Fruit fly (Drosophila melanogaster) whole organism, embryonic: ENCODE data around the gene tai.

Experiments used
- Antp ChIP-seq: fragments of 200-800 bp; sonication (Bioruptor generic); optimal IDR thresholded peaks from 3 replicates; lab custom pipeline; 2016; ENCODE audit warnings: missing biosample characterization, missing genetic modification characterization
- Atf6 ChIP-seq: fragments of 200-800 bp; sonication (Bioruptor generic); IDR thresholded peaks from 2 replicates; pipeline ENCODE4 v1.3.6; 2022; ENCODE audit warnings: missing biosample characterization, missing genetic modification characterization
- CG11504 ChIP-seq: fragments of 200-800 bp; sonication (Bioruptor generic); optimal IDR thresholded peaks from 3 replicates; lab custom pipeline; 2019; ENCODE audit warnings: missing biosample characterization, mild to moderate bottlenecking, missing genetic modification characterization, moderate library complexity
- CG12299 ChIP-seq: fragments of 200-800 bp; sonication (Bioruptor generic); optimal IDR thresholded peaks from 2 replicates; lab custom pipeline; 2018; ENCODE audit warnings: missing biosample characterization, mild to moderate bottlenecking, missing genetic modification characterization
- CG14014 ChIP-seq: fragments of 200-800 bp; sonication (Bioruptor generic); IDR thresholded peaks from 2 replicates; pipeline ENCODE4 v1.3.6; 2022; ENCODE audit warnings: missing biosample characterization, missing genetic modification characterization
- CG14667 ChIP-seq: fragments of 200-800 bp; sonication (Bioruptor generic); IDR thresholded peaks from 2 replicates; pipeline ENCODE4 v1.3.6; 2022; ENCODE audit warnings: missing biosample characterization, missing genetic modification characterization
- CG15269 ChIP-seq: fragments of 200-800 bp; sonication (Bioruptor generic); optimal IDR thresholded peaks from 2 replicates; lab custom pipeline; 2018; ENCODE audit warnings: missing biosample characterization, mild to moderate bottlenecking, missing genetic modification characterization, moderate library complexity
- CG16813 ChIP-seq: fragments of 200-800 bp; sonication (Bioruptor generic); IDR thresholded peaks from 3 replicates; pipeline ENCODE4 v1.3.6; 2022; ENCODE audit warnings: missing biosample characterization, missing genetic modification characterization; ENCODE audit not compliant: partially characterized antibody
- CG16815 ChIP-seq: fragments of 200-800 bp; sonication (Bioruptor generic); optimal IDR thresholded peaks from 3 replicates; lab custom pipeline; 2017; ENCODE audit warnings: missing biosample characterization, mild to moderate bottlenecking, missing genetic modification characterization
- CG17829 ChIP-seq: fragments of 200-800 bp; optimal IDR thresholded peaks from 2 replicates; lab custom pipeline; 2019; ENCODE audit warnings: missing biosample characterization, mild to moderate bottlenecking, missing genetic modification characterization, moderate library complexity
- CG2116 ChIP-seq: fragments of 200-800 bp; sonication (Bioruptor generic); optimal IDR thresholded peaks from 3 replicates; lab custom pipeline; 2018; ENCODE audit warnings: missing biosample characterization, mild to moderate bottlenecking, missing genetic modification characterization
- CG30431 ChIP-seq: fragments of 200-800 bp; sonication (Bioruptor generic); optimal IDR thresholded peaks from 2 replicates; lab custom pipeline; 2017; ENCODE audit warnings: missing biosample characterization, missing genetic modification characterization
- CG3065 ChIP-seq: fragments of 200-800 bp; sonication (Bioruptor generic); optimal IDR thresholded peaks from 2 replicates; lab custom pipeline; 2016; ENCODE audit warnings: missing biosample characterization, missing genetic modification characterization
- CG3407 ChIP-seq: fragments of 200-800 bp; sonication (Bioruptor generic); optimal IDR thresholded peaks from 2 replicates; lab custom pipeline; 2018; ENCODE audit warnings: missing biosample characterization, mild to moderate bottlenecking, missing genetic modification characterization
- CG34422 ChIP-seq: fragments of 200-800 bp; sonication (Bioruptor generic); IDR thresholded peaks from 3 replicates; pipeline ENCODE4 v1.3.6; 2022; ENCODE audit warnings: missing biosample characterization, missing genetic modification characterization
- CG4282 ChIP-seq: fragments of 200-800 bp; sonication (Bioruptor generic); optimal IDR thresholded peaks from 2 replicates; lab custom pipeline; 2016; ENCODE audit warnings: missing biosample characterization, missing genetic modification characterization
- CG5953 ChIP-seq: fragments of 200-800 bp; sonication (Bioruptor generic); IDR thresholded peaks from 2 replicates; pipeline ENCODE4 v1.3.6; 2022; ENCODE audit warnings: missing biosample characterization, missing genetic modification characterization
- CG6254 ChIP-seq: fragments of 200-800 bp; sonication (Bioruptor generic); optimal IDR thresholded peaks from 3 replicates; lab custom pipeline; 2017; ENCODE audit warnings: mild to moderate bottlenecking, missing biosample characterization, missing genetic modification reagents, missing genetic modification characterization
- CG7963 ChIP-seq: fragments of 200-800 bp; sonication (Bioruptor generic); IDR thresholded peaks from 3 replicates; pipeline ENCODE4 v1.3.6; 2022; ENCODE audit warnings: missing biosample characterization, missing genetic modification characterization; ENCODE audit not compliant: partially characterized antibody
- CG8359 ChIP-seq: fragments of 200-800 bp; sonication (Bioruptor generic); optimal IDR thresholded peaks from 2 replicates; lab custom pipeline; 2017; ENCODE audit warnings: missing biosample characterization, mild to moderate bottlenecking, missing genetic modification characterization, borderline replicate concordance
- CG9215 ChIP-seq: fragments of 200-800 bp; sonication (Bioruptor generic); IDR thresholded peaks from 2 replicates; pipeline ENCODE4 v1.3.6; 2022; ENCODE audit warnings: missing biosample characterization, missing genetic modification characterization
- CHES-1-like ChIP-seq: fragments of 200-800 bp; sonication (Bioruptor generic); optimal IDR thresholded peaks from 2 replicates; lab custom pipeline; 2016; ENCODE audit warnings: missing biosample characterization, missing genetic modification characterization
- CkIIα-i1 ChIP-seq: fragments of 200-800 bp; sonication (Bioruptor generic); IDR thresholded peaks from 2 replicates; pipeline ENCODE4 v1.3.6; 2022; ENCODE audit warnings: missing biosample characterization, missing genetic modification characterization
- Dll ChIP-seq: fragments of 200-800 bp; sonication (Bioruptor generic); IDR thresholded peaks from 4 replicates; pipeline ENCODE4 v1.3.6; 2022; ENCODE audit warnings: missing biosample characterization, missing genetic modification characterization; ENCODE audit not compliant: partially characterized antibody
- Doc3 ChIP-seq: fragments of 200-800 bp; sonication (Bioruptor generic); IDR thresholded peaks from 3 replicates; pipeline ENCODE4 v1.3.6; 2022; ENCODE audit warnings: missing biosample characterization, missing genetic modification characterization; ENCODE audit not compliant: partially characterized antibody
- Lhr ChIP-seq: fragments of 200-800 bp; sonication (Bioruptor generic); optimal IDR thresholded peaks from 3 replicates; lab custom pipeline; 2017; ENCODE audit warnings: mild to moderate bottlenecking, missing biosample characterization, missing genetic modification reagents, missing genetic modification characterization
- Med ChIP-seq: fragments of 200-800 bp; sonication (Bioruptor generic); peaks from one replicate; lab custom pipeline; 2016; ENCODE audit warnings: missing biosample characterization, missing genetic modification characterization, mild to moderate bottlenecking, inconsistent platforms, moderate library complexity
- NC2α ChIP-seq: fragments of 200-800 bp; sonication (Bioruptor generic); optimal IDR thresholded peaks from 2 replicates; lab custom pipeline; 2016; ENCODE audit warnings: missing biosample characterization, missing genetic modification characterization
- Nf-YC ChIP-seq: fragments of 200-800 bp; optimal IDR thresholded peaks from 3 replicates; lab custom pipeline; 2019; ENCODE audit warnings: missing biosample characterization, mild to moderate bottlenecking, missing genetic modification characterization, moderate library complexity
- Optix ChIP-seq: fragments of 200-800 bp; sonication (Bioruptor generic); IDR thresholded peaks from 3 replicates; pipeline ENCODE4 v1.3.6; 2022; ENCODE audit warnings: missing biosample characterization, missing genetic modification characterization
- Sin3A ChIP-seq: fragments of >200 bp; optimal IDR thresholded peaks from 2 replicates; lab custom pipeline; 2018
- Stat92E ChIP-seq, 3 experiments: fragments of >200 bp in 2 of 3; fragments of 200-800 bp in 1 of 3; sonication (Bioruptor generic) in 1 of 3; optimal IDR thresholded peaks; 2 replicates each; lab custom pipeline; 2017 to 2019; ENCODE audit warnings: missing biosample characterization in 3 of 3, missing genetic modification characterization in 3 of 3, mild to moderate bottlenecking in 1 of 3, moderate library complexity in 1 of 3
- ap ChIP-seq: fragments of 200-800 bp; sonication (Bioruptor generic); IDR thresholded peaks from 2 replicates; pipeline ENCODE4 v1.3.6; 2022; ENCODE audit warnings: missing biosample characterization, missing genetic modification characterization
- ase ChIP-seq: fragments of 200-800 bp; sonication (Bioruptor generic); IDR thresholded peaks from 3 replicates; pipeline ENCODE4 v1.3.6; 2022; ENCODE audit warnings: missing biosample characterization, missing genetic modification characterization
- bigmax ChIP-seq: fragments of 200-800 bp; sonication (Bioruptor generic); optimal IDR thresholded peaks from 2 replicates; lab custom pipeline; 2018; ENCODE audit warnings: missing biosample characterization, mild to moderate bottlenecking, missing genetic modification characterization
- crol ChIP-seq: fragments of 200-800 bp; sonication (Bioruptor generic); IDR thresholded peaks from 2 replicates; pipeline ENCODE4 v1.3.6; 2022; ENCODE audit warnings: missing biosample characterization, missing genetic modification characterization
- dati ChIP-seq: fragments of 200-800 bp; sonication (Bioruptor generic); IDR thresholded peaks from 2 replicates; pipeline ENCODE4 v1.3.6; 2022; ENCODE audit warnings: missing biosample characterization, missing genetic modification characterization
- gsb ChIP-seq: fragments of 200-800 bp; sonication (Bioruptor generic); IDR thresholded peaks from 2 replicates; pipeline ENCODE4 v1.3.6; 2022; ENCODE audit warnings: missing biosample characterization, missing genetic modification characterization
- jing ChIP-seq: fragments of 200-800 bp; sonication (Bioruptor generic); optimal IDR thresholded peaks from 2 replicates; lab custom pipeline; 2018; ENCODE audit warnings: missing biosample characterization, mild to moderate bottlenecking, missing genetic modification characterization
- mam ChIP-seq: fragments of 200-800 bp; sonication (Bioruptor generic); optimal IDR thresholded peaks from 3 replicates; lab custom pipeline; 2016; ENCODE audit warnings: missing biosample characterization, missing genetic modification characterization
- pb ChIP-seq: fragments of 200-800 bp; sonication (Bioruptor generic); optimal IDR thresholded peaks from 3 replicates; lab custom pipeline; 2016; ENCODE audit warnings: missing biosample characterization, missing genetic modification characterization
- prd ChIP-seq, 3 experiments: fragments of >200 bp in 2 of 3; fragments of 200-800 bp in 1 of 3; sonication (Bioruptor generic) in 1 of 3; optimal IDR thresholded peaks in 2 of 3; IDR thresholded peaks in 1 of 3; 2 replicates in 2 of 3; 3 replicates in 1 of 3; pipeline versions ENCODE4 v1.3.6 to Lab custom; 2017 to 2022; ENCODE audit warnings: missing biosample characterization in 1 of 3, missing genetic modification characterization in 1 of 3
- pum ChIP-seq: fragments of 200-800 bp; sonication (Bioruptor generic); optimal IDR thresholded peaks from 2 replicates; lab custom pipeline; 2016; ENCODE audit warnings: missing biosample characterization, missing genetic modification characterization
- sens-2 ChIP-seq: fragments of 200-800 bp; sonication (Bioruptor generic); IDR thresholded peaks from 2 replicates; pipeline ENCODE4 v1.3.6; 2022; ENCODE audit warnings: missing biosample characterization, missing genetic modification characterization
- slbo ChIP-seq: fragments of 200-800 bp; sonication (Bioruptor generic); IDR thresholded peaks from 2 replicates; pipeline ENCODE4 v1.3.6; 2022; ENCODE audit warnings: missing biosample characterization, missing genetic modification characterization
- sqz ChIP-seq: fragments of 200-800 bp; sonication (Bioruptor generic); optimal IDR thresholded peaks from 3 replicates; lab custom pipeline; 2018; ENCODE audit warnings: missing biosample characterization, mild to moderate bottlenecking, missing genetic modification characterization
- tio ChIP-seq: fragments of 200-800 bp; sonication (Bioruptor generic); optimal IDR thresholded peaks from 2 replicates; lab custom pipeline; 2017; ENCODE audit warnings: missing biosample characterization, missing genetic modification characterization, inconsistent platforms
- trem ChIP-seq: fragments of 200-800 bp; optimal IDR thresholded peaks from 3 replicates; lab custom pipeline; 2019; ENCODE audit warnings: missing biosample characterization, mild to moderate bottlenecking, missing genetic modification characterization, moderate library complexity
- vfl ChIP-seq: fragments of 200-800 bp; sonication (Bioruptor generic); optimal IDR thresholded peaks from 2 replicates; lab custom pipeline; 2016; ENCODE audit warnings: missing biosample characterization, missing genetic modification characterization
- vvl ChIP-seq: fragments of 200-800 bp; sonication (Bioruptor generic); IDR thresholded peaks from 2 replicates; pipeline ENCODE4 v1.3.6; 2022; ENCODE audit warnings: missing biosample characterization, missing genetic modification characterization
- wdn ChIP-seq: fragments of 200-800 bp; sonication (Bioruptor generic); IDR thresholded peaks from 2 replicates; pipeline ENCODE4 v1.3.6; 2022; ENCODE audit warnings: missing biosample characterization, missing genetic modification characterization
- yki ChIP-seq: fragments of >200 bp; optimal IDR thresholded peaks from 3 replicates; lab custom pipeline; 2018

The tai gene

DNA sequence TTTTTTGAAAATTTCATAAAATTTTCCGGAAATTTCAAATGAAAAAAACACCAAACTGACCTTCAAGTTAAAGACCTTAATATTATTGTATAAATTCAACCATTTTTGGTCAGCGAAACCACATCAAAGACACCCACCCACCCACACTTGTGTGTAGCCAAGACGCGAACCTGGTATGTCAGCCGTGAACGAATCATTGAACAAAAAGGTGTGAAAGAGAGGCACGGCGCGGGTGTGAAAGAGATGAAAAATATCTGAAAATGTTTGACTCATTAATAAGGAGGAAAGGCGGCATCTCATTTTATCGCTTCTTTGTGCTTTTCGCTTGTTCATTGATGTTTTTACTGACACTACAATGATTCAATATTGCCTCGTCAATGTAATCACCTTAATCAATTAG is 8.2 kb upstream of the tai start (continued):
- TF ChIP-seq crol, result 0 out of 2 replicates have a peak, but pooled peaks have one; percentile 14
- no peak for TF ChIP-seq CG16815 (GFP tag; lab: Kevin White, UChicago)
- TF ChIP-seq bigmax (GFP tag; lab: Kevin White, UChicago), result peak; percentile 5
- TF ChIP-seq CG12299, result no peak
- no peak for TF ChIP-seq Optix (GFP tag; lab: Robert Waterston, UW)
- no peak for TF ChIP-seq CG34422
- no peak for TF ChIP-seq ap (GFP tag; lab: Robert Waterston, UW)
- no peak for TF ChIP-seq yki (lab: Kevin White, UChicago)
- no peak for TF ChIP-seq Dll
- TF ChIP-seq Nf-YC, result peak; percentile 39
- TF ChIP-seq pb (GFP tag; lab: Kevin White, UChicago), result no peak
- no peak for TF ChIP-seq gsb (GFP tag; lab: Robert Waterston, UW)
- TF ChIP-seq CG14667 (GFP tag; lab: Robert Waterston, UW), result no peak
- TF ChIP-seq CG5953 (GFP tag; lab: Robert Waterston, UW), result no peak
- no peak for TF ChIP-seq CG2116 (GFP tag; lab: Kevin White, UChicago)
- peak; percentile 26 for TF ChIP-seq CG11504 (tag; lab: Kevin White, UChicago)
- TF ChIP-seq prd (optimal IDR thresholded peaks at IDR 0.05; lab: Kevin White, UChicago), result no peak
- TF ChIP-seq prd (GFP tag; IDR thresholded peaks at IDR 0.05; lab: Robert Waterston, UW), result no peak
- TF ChIP-seq pum, result no peak
- TF ChIP-seq Med (GFP tag; lab: Kevin White, UChicago), result peak; percentile 79
- no peak for TF ChIP-seq tio
- no peak for TF ChIP-seq ase (GFP tag; lab: Robert Waterston, UW)
- no peak for TF ChIP-seq CG6254
- TF ChIP-seq CG16813, result 0 out of 3 replicates have a peak, but pooled peaks have one; percentile 37
- TF ChIP-seq Stat92E (GFP tag; optimal IDR thresholded peaks at IDR 0.05; lab: Kevin White, UChicago), result no peak
- no peak for TF ChIP-seq CHES-1-like (GFP tag; lab: Kevin White, UChicago)
- no peak for TF ChIP-seq CG15269
- TF ChIP-seq jing (GFP tag; lab: Kevin White, UChicago), result no peak
- TF ChIP-seq NC2α (GFP tag; lab: Kevin White, UChicago), result no peak
- peak; percentile 10 for TF ChIP-seq trem (tag; lab: Kevin White, UChicago)
- no peak for TF ChIP-seq sqz
- no peak for TF ChIP-seq Atf6 (GFP tag; lab: Robert Waterston, UW)
- TF ChIP-seq vfl (GFP tag; lab: Kevin White, UChicago), result no peak
- TF ChIP-seq wdn, result no peak
- no peak for TF ChIP-seq CG4282 (GFP tag; lab: Kevin White, UChicago)
- no peak for TF ChIP-seq CG30431 (GFP tag; lab: Kevin White, UChicago)
- TF ChIP-seq sens-2 (GFP tag; lab: Robert Waterston, UW), result no peak
- no peak for TF ChIP-seq dati
- TF ChIP-seq CG17829 (tag; lab: Kevin White, UChicago), result peak; percentile 9
- no peak for TF ChIP-seq Doc3
- TF ChIP-seq CG9215 (GFP tag; lab: Robert Waterston, UW), result no peak
- no peak for TF ChIP-seq Antp
- no peak for TF ChIP-seq Lhr (GFP tag; lab: Kevin White, UChicago)
- no peak for TF ChIP-seq CkIIα-i1
- no peak for TF ChIP-seq mam (GFP tag; lab: Kevin White, UChicago)
- peak; percentile 4 for TF ChIP-seq CG3065 (GFP tag; lab: Kevin White, UChicago)
- TF ChIP-seq CG7963, result no peak
- no peak for TF ChIP-seq CG8359 (GFP tag; lab: Kevin White, UChicago)
- no peak for TF ChIP-seq slbo (GFP tag; lab: Robert Waterston, UW)
- peak; percentile 76 for TF ChIP-seq vvl (GFP tag; lab: Robert Waterston, UW)
- TF ChIP-seq CG14014 (GFP tag; lab: Robert Waterston, UW), result no peak
- TF ChIP-seq CG3407 (GFP tag; lab: Kevin White, UChicago), result no peak
- TF ChIP-seq Sin3A (lab: Kevin White, UChicago), result no peak
